Fruit fly (Drosophila melanogaster): ENCODE results near the gene CG31437.
A peak's percentile ranks its signal among the peaks of the same experiment; 100 is the strongest.

The CG31437 gene

DNA sequence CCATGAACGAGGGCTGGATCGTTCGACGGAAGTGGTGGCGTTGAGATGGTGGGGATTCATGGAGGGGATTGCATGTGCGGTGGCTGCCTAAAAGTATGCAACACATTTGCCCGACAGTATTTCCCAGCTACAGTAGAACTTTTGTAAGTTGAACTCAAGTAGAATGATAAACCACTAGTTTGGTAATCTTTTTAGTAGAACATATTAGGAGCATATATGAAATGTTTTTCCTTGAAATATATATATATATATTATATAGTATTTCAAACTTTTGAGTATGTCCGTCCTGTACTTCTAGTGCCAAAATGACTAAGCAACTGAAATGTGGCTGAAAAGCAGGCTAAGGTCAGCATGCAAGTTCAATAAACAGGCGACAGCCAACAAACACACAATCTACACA lies 5.0 kb downstream of the CG31437 start:
- peak; percentile 54; the same call in 2 of the 3 replicates for TF ChIP-seq CG4496 (GFP tag; IDR thresholded peaks at IDR 0.05)
- TF ChIP-seq D1 (tag; optimal IDR thresholded peaks at IDR 0.05): no peak
- TF ChIP-seq CG9948 (tag; optimal IDR thresholded peaks at IDR 0.05): no peak
- TF ChIP-seq CG12605 (GFP tag; IDR thresholded peaks at IDR 0.05): no peak
- peak; percentile 31 for TF ChIP-seq CG14655 (GFP tag; optimal IDR thresholded peaks at IDR 0.05)
- TF ChIP-seq fd96Ca (GFP tag; IDR thresholded peaks at IDR 0.05): peak; percentile 48; the same call in 1 of the 3 replicates
- no peak for TF ChIP-seq gl (tag; optimal IDR thresholded peaks at IDR 0.05)
- no peak for TF ChIP-seq CG13204 (GFP tag; optimal IDR thresholded peaks at IDR 0.05)
- TF ChIP-seq Snoo (tag; optimal IDR thresholded peaks at IDR 0.05): no peak
- TF ChIP-seq CG32121 (GFP tag; IDR thresholded peaks at IDR 0.05): 0 out of 2 replicates have a peak, but pooled peaks have one; percentile 51
- TF ChIP-seq CG8159 (tag; optimal IDR thresholded peaks at IDR 0.05): peak; percentile 19
- no peak for TF ChIP-seq rn (GFP tag; IDR thresholded peaks at IDR 0.05)
- no peak for TF ChIP-seq CG15710 (tag; optimal IDR thresholded peaks at IDR 0.05)

DNA sequence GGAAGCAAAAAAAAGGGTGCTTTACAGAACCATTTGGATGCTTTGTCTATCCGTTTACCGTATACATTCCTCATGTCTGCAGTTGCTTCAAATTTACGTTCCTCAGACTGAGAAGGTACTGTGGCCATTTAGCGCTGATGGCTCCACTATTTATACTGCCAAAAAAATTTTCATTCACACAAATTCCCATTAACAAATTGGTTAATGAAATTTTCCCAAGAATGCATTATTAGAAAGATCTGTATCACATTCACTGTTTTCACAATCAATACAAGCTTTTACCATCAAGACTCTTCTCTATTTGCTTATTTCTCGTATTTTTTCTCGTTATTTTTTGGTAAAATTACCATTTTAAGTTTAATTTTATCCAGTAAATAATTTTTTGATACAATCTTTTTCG lies 17.0 kb downstream of the CG31437 start, which contains the start of gene Muc96D:
Muc96D (minus strand) TSS at position 101 of the 400 bp plus-strand sequence.
- TF ChIP-seq rn (GFP tag; IDR thresholded peaks at IDR 0.05) (no peak), Ets98B (GFP tag; IDR thresholded peaks at IDR 0.05) (no peak), CG4496 (GFP tag; IDR thresholded peaks at IDR 0.05) (no peak), CG10348 (GFP tag; IDR thresholded peaks at IDR 0.05) (no peak), CG34367 (tag; optimal IDR thresholded peaks at IDR 0.05) (no peak)

DNA sequence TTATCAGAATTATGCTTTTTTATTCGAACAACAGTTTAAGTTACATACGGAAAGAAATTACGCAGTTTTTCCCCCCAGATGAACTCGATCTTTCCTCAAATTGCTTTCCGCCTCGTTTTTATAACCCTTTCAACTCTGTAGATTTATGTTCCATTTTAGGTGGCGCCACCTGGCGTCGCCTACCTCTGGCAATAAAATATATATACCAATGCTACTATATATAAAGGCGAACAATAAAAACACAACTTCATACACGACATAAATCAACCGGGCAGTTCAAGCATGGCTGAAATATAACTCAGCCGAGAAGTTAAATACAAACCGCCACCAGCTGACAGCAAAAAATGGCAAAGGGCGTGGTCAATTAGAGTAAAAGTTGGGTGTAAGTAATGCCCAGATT lies 43.7 kb downstream of the CG31437 start:
- TF ChIP-seq fd96Ca (GFP tag; IDR thresholded peaks at IDR 0.05) (no peak), CG4496 (GFP tag; IDR thresholded peaks at IDR 0.05) (no peak), CG8301 (tag; optimal IDR thresholded peaks at IDR 0.05) (no peak), CG15710 (tag; optimal IDR thresholded peaks at IDR 0.05) (no peak), Ets98B (GFP tag; IDR thresholded peaks at IDR 0.05) (no peak), CG8159 (tag; optimal IDR thresholded peaks at IDR 0.05) (no peak), Pif1A (GFP tag; optimal IDR thresholded peaks at IDR 0.05) (no peak), gl (tag; optimal IDR thresholded peaks at IDR 0.05) (no peak), CG10348 (GFP tag; IDR thresholded peaks at IDR 0.05) (no peak), Snoo (tag; optimal IDR thresholded peaks at IDR 0.05) (no peak), D1 (tag; optimal IDR thresholded peaks at IDR 0.05) (no peak), rn (GFP tag; IDR thresholded peaks at IDR 0.05) (no peak), CG14655 (GFP tag; optimal IDR thresholded peaks at IDR 0.05) (no peak), CG32121 (GFP tag; IDR thresholded peaks at IDR 0.05) (no peak), CG34367 (tag; optimal IDR thresholded peaks at IDR 0.05) (no peak)

All from whole organism, pupa.